Worm (Caenorhabditis elegans) whole organism, early embryonic: ENCODE results near the gene vps-53.

Experiments used
- B0310.2 ChIP-seq: sonication (generic microtip); optimal IDR thresholded peaks from 2 replicates; lab custom pipeline; 2016; ENCODE audit warnings: mild to moderate bottlenecking, missing genetic modification characterization, missing compliant biosample characterization
- F13C5.2 ChIP-seq: sonication (generic microtip); optimal IDR thresholded peaks from 2 replicates; lab custom pipeline; 2017; ENCODE audit warnings: mild to moderate bottlenecking, missing genetic modification characterization, inconsistent platforms, missing compliant biosample characterization
- aly-1 ChIP-seq: sonication (generic microtip); optimal IDR thresholded peaks from 2 replicates; lab custom pipeline; 2016; ENCODE audit warnings: missing genetic modification characterization, missing compliant biosample characterization
- ama-1 ChIP-seq: fragments of 150-350 bp; optimal IDR thresholded peaks from 2 replicates; lab custom pipeline; 2014
- ceh-13 ChIP-seq: fragments of 200-800 bp; sonication (Bioruptor generic); optimal IDR thresholded peaks from 2 replicates; lab custom pipeline; 2018; ENCODE audit warnings: mild to moderate bottlenecking, missing genetic modification characterization, missing compliant biosample characterization
- ceh-36 ChIP-seq: sonication (generic microtip); optimal IDR thresholded peaks from 2 replicates; lab custom pipeline; 2016; ENCODE audit warnings: missing genetic modification characterization, inconsistent platforms, missing compliant biosample characterization
- ets-7 ChIP-seq: sonication (generic microtip); optimal IDR thresholded peaks from 2 replicates; lab custom pipeline; 2016; ENCODE audit warnings: missing genotype, missing genetic modification characterization, missing compliant biosample characterization
- flt-1 ChIP-seq: fragments of 200-800 bp; sonication (Bioruptor generic); IDR thresholded peaks from 2 replicates; pipeline ENCODE4 v1.3.6; 2022; ENCODE audit warnings: missing genetic modification characterization, missing compliant biosample characterization
- hmbx-1 ChIP-seq: sonication (generic microtip); optimal IDR thresholded peaks from 2 replicates; lab custom pipeline; 2016; ENCODE audit warnings: mild to moderate bottlenecking, missing genetic modification characterization, missing compliant biosample characterization
- hmg-4 ChIP-seq: fragments of 200-800 bp; sonication (Bioruptor generic); optimal IDR thresholded peaks from 2 replicates; lab custom pipeline; 2018; ENCODE audit warnings: mild to moderate bottlenecking, missing genetic modification characterization, missing compliant biosample characterization
- hnd-1 ChIP-seq: sonication (generic microtip); optimal IDR thresholded peaks from 2 replicates; lab custom pipeline; 2016; ENCODE audit warnings: missing genetic modification characterization, missing compliant biosample characterization
- pes-1 ChIP-seq: fragments of 200-800 bp; sonication (Bioruptor generic); IDR thresholded peaks from 2 replicates; pipeline ENCODE4 v1.3.6; 2022; ENCODE audit warnings: missing genetic modification reagents, missing genetic modification characterization, missing compliant biosample characterization
- scrt-1 ChIP-seq: fragments of 200-800 bp; sonication (Bioruptor generic); IDR thresholded peaks from 2 replicates; pipeline ENCODE4 v1.3.6; 2022; ENCODE audit warnings: missing genetic modification characterization, missing compliant biosample characterization
- sea-1 ChIP-seq: fragments of 200-800 bp; sonication (Bioruptor generic); conservative IDR thresholded peaks from 2 replicates; pipeline ENCODE4 v1.3.6; 2022; ENCODE audit warnings: missing genetic modification characterization, missing compliant biosample characterization
- tbx-11 ChIP-seq: fragments of 200-800 bp; sonication (Bioruptor generic); IDR thresholded peaks from 2 replicates; pipeline ENCODE4 v1.3.6; 2022; ENCODE audit warnings: missing genetic modification characterization, missing compliant biosample characterization
- tbx-37 ChIP-seq: fragments of 200-800 bp; sonication (Bioruptor generic); conservative IDR thresholded peaks from 2 replicates; pipeline ENCODE4 v1.3.6; 2022; ENCODE audit warnings: missing genetic modification reagents, missing genetic modification characterization, missing compliant biosample characterization
- tra-4 ChIP-seq: sonication (generic microtip); optimal IDR thresholded peaks from 2 replicates; lab custom pipeline; 2017; ENCODE audit warnings: missing genetic modification characterization, missing compliant biosample characterization

Gene vps-53

DNA sequence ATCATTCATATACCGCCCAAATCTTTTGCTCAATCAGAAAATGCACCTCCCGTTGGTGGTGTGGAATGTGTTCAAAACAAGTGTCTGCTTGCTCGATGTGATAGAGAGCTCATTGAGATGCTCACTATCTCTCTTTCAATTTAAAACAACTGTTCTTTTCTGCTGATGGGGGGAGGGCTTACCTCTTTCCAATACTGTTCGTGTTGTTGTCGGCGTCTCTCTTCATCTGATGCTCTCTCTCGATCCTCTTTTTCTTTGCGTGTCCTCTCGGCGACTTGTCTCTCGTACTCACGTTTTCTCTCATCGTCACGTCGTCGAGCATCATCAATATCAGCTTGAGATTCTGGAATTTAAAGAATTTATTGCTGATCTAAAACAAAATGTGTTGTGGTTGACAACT is 15.3 kb downstream of the vps-53 start:
- TF ChIP-seq B0310.2 (tag; lab: Kevin White, UChicago): no peak
- no peak for TF ChIP-seq ets-7 (tag; lab: Kevin White, UChicago)
- TF ChIP-seq flt-1 (GFP tag; lab: Robert Waterston, UW): no peak
- TF ChIP-seq tbx-11 (GFP tag; lab: Robert Waterston, UW): no peak
- no peak for TF ChIP-seq sea-1 (GFP tag; lab: Robert Waterston, UW)
- no peak for TF ChIP-seq hmg-4 (GFP tag; lab: Kevin White, UChicago)

- TF ChIP-seq flt-1 (GFP tag; lab: Robert Waterston, UW) (no peak), ceh-13 (GFP tag; lab: Kevin White, UChicago) (no peak), tbx-11 (GFP tag; lab: Robert Waterston, UW) (no peak), aly-1 (tag; lab: Kevin White, UChicago) (no peak), ets-7 (tag; lab: Kevin White, UChicago) (no peak), ama-1 (lab: Kevin White, UChicago) (no peak), scrt-1 (GFP tag; lab: Robert Waterston, UW) (no peak), B0310.2 (tag; lab: Kevin White, UChicago) (no peak), tra-4 (no peak), hmbx-1 (tag; lab: Kevin White, UChicago) (no peak), ceh-36 (tag; lab: Kevin White, UChicago) (no peak), hnd-1 (tag; lab: Kevin White, UChicago) (no peak), tbx-37 (no peak), hmg-4 (GFP tag; lab: Kevin White, UChicago) (no peak), pes-1 (GFP tag; lab: Robert Waterston, UW) (no peak), sea-1 (GFP tag; lab: Robert Waterston, UW) (no peak), F13C5.2 (tag; lab: Kevin White, UChicago) (no peak)
Observed at ce11 chrIII:9740663-9741062, 16.7 kb downstream of the vps-53 start.

DNA sequence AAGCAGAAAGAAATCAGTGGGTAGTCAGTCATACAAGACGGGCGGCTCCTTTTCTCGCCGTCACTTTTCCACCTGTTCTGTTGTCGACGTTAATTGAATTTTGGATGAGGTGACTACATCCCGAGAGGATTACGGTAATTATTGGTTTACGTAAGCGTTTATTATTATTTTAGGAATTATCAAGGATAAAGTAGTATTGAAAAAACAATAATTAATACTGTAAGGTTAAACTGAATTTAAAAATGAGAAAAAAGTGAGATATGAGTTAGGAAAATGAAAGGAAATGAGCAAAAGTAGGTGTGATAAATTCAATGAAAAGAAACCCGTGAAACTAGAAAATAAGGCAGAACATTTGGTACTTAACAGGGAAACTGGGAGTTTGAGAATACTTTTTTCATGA is 18.4 kb downstream of the vps-53 start, which contains the start of gene hlh-4:
Gene hlh-4, minus strand, starts transcription at position 101 of the 400 bp plus-strand sequence.
- TF ChIP-seq hnd-1 (tag; lab: Kevin White, UChicago): no peak
- no peak for TF ChIP-seq flt-1 (GFP tag; lab: Robert Waterston, UW)
- no peak for TF ChIP-seq hmbx-1 (tag; lab: Kevin White, UChicago)

- TF ChIP-seq pes-1 (GFP tag; lab: Robert Waterston, UW) (no peak), ama-1 (lab: Kevin White, UChicago) (no peak), hmg-4 (GFP tag; lab: Kevin White, UChicago) (no peak), tbx-11 (GFP tag; lab: Robert Waterston, UW) (no peak), ets-7 (tag; lab: Kevin White, UChicago) (no peak), scrt-1 (GFP tag; lab: Robert Waterston, UW) (no peak), ceh-13 (GFP tag; lab: Kevin White, UChicago) (no peak), sea-1 (GFP tag; lab: Robert Waterston, UW) (no peak), hmbx-1 (tag; lab: Kevin White, UChicago) (no peak)
Observed at ce11 chrIII:9735857-9736256, 21.5 kb downstream of the vps-53 start, which contains the start of gene dao-6. TSS of gene dao-6 (minus strand) at chrIII:9736201.

ce11 chrIII:9734030-9734429 is 23.3 kb downstream of the vps-53 start:
- TF ChIP-seq sea-1 (GFP tag; lab: Robert Waterston, UW) (no peak), B0310.2 (tag; lab: Kevin White, UChicago) (no peak), tbx-37 (no peak), hnd-1 (tag; lab: Kevin White, UChicago) (no peak), F13C5.2 (tag; lab: Kevin White, UChicago) (no peak), flt-1 (GFP tag; lab: Robert Waterston, UW) (no peak), pes-1 (GFP tag; lab: Robert Waterston, UW) (no peak), ets-7 (tag; lab: Kevin White, UChicago) (no peak), aly-1 (tag; lab: Kevin White, UChicago) (no peak), scrt-1 (GFP tag; lab: Robert Waterston, UW) (no peak), tra-4 (no peak)

- no peak for TF ChIP-seq hnd-1 (tag; lab: Kevin White, UChicago)
- TF ChIP-seq tbx-11 (GFP tag; lab: Robert Waterston, UW): no peak
Observed at ce11 chrIII:9733333-9733732, 24.0 kb downstream of the vps-53 start.

DNA sequence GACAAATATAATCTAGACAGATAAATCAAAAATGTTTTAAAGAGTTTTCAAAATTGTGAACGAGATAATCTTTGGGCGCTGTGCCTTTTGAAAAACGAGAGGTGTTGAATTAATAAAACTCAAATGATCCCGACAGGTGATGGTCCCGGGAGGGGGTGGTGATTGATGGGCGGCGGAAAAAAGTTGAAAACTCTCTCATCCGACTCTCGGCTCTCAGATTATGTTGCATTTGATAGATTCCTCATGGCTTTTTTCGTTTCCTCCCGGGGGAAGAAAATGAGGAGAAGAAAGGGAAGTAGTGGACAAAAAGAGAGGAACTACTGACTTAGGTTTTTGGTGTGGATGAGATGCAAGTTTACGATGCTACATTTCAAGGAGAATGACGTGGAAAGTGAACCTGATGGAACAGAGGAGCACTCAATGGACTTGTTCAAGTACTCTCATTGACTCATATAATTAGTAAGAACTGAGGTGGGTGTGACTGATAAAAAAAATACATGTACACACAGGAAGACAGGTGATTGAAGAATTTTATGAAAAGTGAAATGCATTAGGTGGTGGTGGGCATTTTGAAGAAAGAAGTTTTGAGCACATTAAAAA is 25.9 kb downstream of the vps-53 start:
- no peak for TF ChIP-seq ceh-36 (tag; lab: Kevin White, UChicago)
- TF ChIP-seq B0310.2 (tag; lab: Kevin White, UChicago): no peak
- TF ChIP-seq tbx-11 (GFP tag; lab: Robert Waterston, UW): no peak
- no peak for TF ChIP-seq tra-4
- no peak for TF ChIP-seq hmbx-1 (tag; lab: Kevin White, UChicago)
- no peak for TF ChIP-seq F13C5.2 (tag; lab: Kevin White, UChicago)
- no peak for TF ChIP-seq hmg-4 (GFP tag; lab: Kevin White, UChicago)
- no peak for TF ChIP-seq tbx-37
- no peak for TF ChIP-seq flt-1 (GFP tag; lab: Robert Waterston, UW)
- no peak for TF ChIP-seq sea-1 (GFP tag; lab: Robert Waterston, UW)
- TF ChIP-seq ceh-13 (GFP tag; lab: Kevin White, UChicago): no peak
- no peak for TF ChIP-seq ets-7 (tag; lab: Kevin White, UChicago)
- TF ChIP-seq hnd-1 (tag; lab: Kevin White, UChicago): no peak
- no peak for TF ChIP-seq pes-1 (GFP tag; lab: Robert Waterston, UW)
- no peak for TF ChIP-seq aly-1 (tag; lab: Kevin White, UChicago)
- no peak for TF ChIP-seq ama-1 (lab: Kevin White, UChicago)
- no peak for TF ChIP-seq scrt-1 (GFP tag; lab: Robert Waterston, UW)
